Fruit fly (Drosophila melanogaster): Measurements from ENCODE around the gene bves.

bves gene

dm6 chrX:21053849-21054581 lies at the start of gene bves, which contains the start of gene Stt3A (continued):
- TF ChIP-seq hkb (optimal IDR thresholded peaks at IDR 0.05) (no peak), hkb (GFP tag; IDR thresholded peaks at IDR 0.05) (peak; percentile 99), ase (GFP tag; IDR thresholded peaks at IDR 0.05) (peak; percentile 96), ash1 (GFP tag; optimal IDR thresholded peaks at IDR 0.05) (peak; percentile 92), danr (GFP tag; IDR thresholded peaks at IDR 0.05) (peak; percentile 95), CG18599 (GFP tag; optimal IDR thresholded peaks at IDR 0.05) (peak; percentile 99), ap (GFP tag; IDR thresholded peaks at IDR 0.05) (peak; percentile 97), CG34422 (GFP tag; IDR thresholded peaks at IDR 0.05) (peak; percentile 98), CG10565 (GFP tag; optimal IDR thresholded peaks at IDR 0.05) (peak; percentile 95), cas (GFP tag; IDR thresholded peaks at IDR 0.05) (peak; percentile 93), prd (optimal IDR thresholded peaks at IDR 0.05) (no peak), prd (GFP tag; IDR thresholded peaks at IDR 0.05) (peak; percentile 98), sr (GFP tag; IDR thresholded peaks at IDR 0.05) (peak; percentile 92), CG11723 (GFP tag; optimal IDR thresholded peaks at IDR 0.05) (peak; percentile 98), CG2199 (GFP tag; IDR thresholded peaks at IDR 0.05) (peak; percentile 96), onecut (GFP tag; IDR thresholded peaks at IDR 0.05) (peak; percentile 97), CG6175 (GFP tag; IDR thresholded peaks at IDR 0.05) (peak; percentile 93), Xrp1 (GFP tag; IDR thresholded peaks at IDR 0.05) (peak; percentile 99), CG30403 (GFP tag; optimal IDR thresholded peaks at IDR 0.05) (peak; percentile 98), Six4 (GFP tag; optimal IDR thresholded peaks at IDR 0.05) (peak; percentile 98), CG5953 (GFP tag; IDR thresholded peaks at IDR 0.05) (peak; percentile 94), Atf-2 (GFP tag; optimal IDR thresholded peaks at IDR 0.05) (peak; percentile 98), CG32767 (GFP tag; IDR thresholded peaks at IDR 0.05) (peak; percentile 98), CG9215 (GFP tag; IDR thresholded peaks at IDR 0.05) (peak; percentile 93), crc (GFP tag; optimal IDR thresholded peaks at IDR 0.05) (peak; percentile 97), dmrt99B (tag; optimal IDR thresholded peaks at IDR 0.05) (peak; percentile 99), CG12071 (GFP tag; optimal IDR thresholded peaks at IDR 0.05) (peak; percentile 98), Sox100B (GFP tag; optimal IDR thresholded peaks at IDR 0.05) (peak; percentile 96), vnd (GFP tag; IDR thresholded peaks at IDR 0.05; ENCODE audit: partially characterized antibody) (peak; percentile 72), gem (tag; optimal IDR thresholded peaks at IDR 0.05) (peak; percentile 99), eyg (GFP tag; optimal IDR thresholded peaks at IDR 0.05) (peak; percentile 96), slbo (GFP tag; IDR thresholded peaks at IDR 0.05) (peak; percentile 97), CG15601 (tag; optimal IDR thresholded peaks at IDR 0.05) (peak; percentile 98), B-H1 (GFP tag; IDR thresholded peaks at IDR 0.05) (peak; percentile 96), bbx (GFP tag; IDR thresholded peaks at IDR 0.05; ENCODE audit: partially characterized antibody) (peak; percentile 32; the same call in 1 of the 2 replicates), Atf3 (GFP tag; optimal IDR thresholded peaks at IDR 0.05) (peak; percentile 97), CG13424 (tag; optimal IDR thresholded peaks at IDR 0.05) (peak; percentile 98), Gsc (GFP tag; IDR thresholded peaks at IDR 0.05) (peak; percentile 90), zen (tag; optimal IDR thresholded peaks at IDR 0.05) (peak; percentile 97), Dip3 (GFP tag; optimal IDR thresholded peaks at IDR 0.05) (peak; percentile 97), CG10462 (GFP tag; optimal IDR thresholded peaks at IDR 0.05) (peak; percentile 97), nau (GFP tag; optimal IDR thresholded peaks at IDR 0.05) (peak; percentile 98), sc (optimal IDR thresholded peaks at IDR 0.05) (no peak), sc (GFP tag; optimal IDR thresholded peaks at IDR 0.05) (peak; percentile 97), CG3407 (GFP tag; optimal IDR thresholded peaks at IDR 0.05) (peak; percentile 97), CG31365 (tag; optimal IDR thresholded peaks at IDR 0.05) (peak; percentile 92), CG2889 (GFP tag; IDR thresholded peaks at IDR 0.05) (peak; percentile 96), CG32772 (GFP tag; IDR thresholded peaks at IDR 0.05) (peak; percentile 96), stc (GFP tag; IDR thresholded peaks at IDR 0.05) (peak; percentile 97), caup (GFP tag; optimal IDR thresholded peaks at IDR 0.05; ENCODE audit: severe bottlenecking) (peak; percentile 97), slp2 (GFP tag; optimal IDR thresholded peaks at IDR 0.05) (peak; percentile 95)

All from whole organism, embryonic.